Worm (Caenorhabditis elegans) whole organism, L1 larva: ENCODE data around the gene F48F7.3.

Experiments used
- C04F5.9 ChIP-seq: sonication (generic microtip); optimal IDR thresholded peaks from 2 replicates; lab custom pipeline; 2016; ENCODE audit warnings: missing genetic modification characterization, missing compliant biosample characterization
- C16A3.4 ChIP-seq: fragments of 150-350 bp; optimal IDR thresholded peaks from 2 replicates; lab custom pipeline; 2014; ENCODE audit warnings: missing biosample characterization, missing genetic modification characterization
- C34B4.2 ChIP-seq: sonication (generic microtip); optimal IDR thresholded peaks from 2 replicates; lab custom pipeline; 2017; ENCODE audit warnings: mild to moderate bottlenecking, missing genetic modification characterization, missing compliant biosample characterization
- F16B12.6 ChIP-seq: fragments of 150-350 bp; optimal IDR thresholded peaks from 2 replicates; lab custom pipeline; 2014; ENCODE audit warnings: missing biosample characterization, missing genetic modification characterization
- Y116A8C.19 ChIP-seq: sonication (generic microtip); optimal IDR thresholded peaks from 2 replicates; lab custom pipeline; 2016; ENCODE audit warnings: missing compliant biosample characterization, missing genetic modification characterization, borderline replicate concordance
- alr-1 ChIP-seq: fragments of 200-800 bp; sonication (Bioruptor generic); optimal IDR thresholded peaks from 2 replicates; lab custom pipeline; 2018; ENCODE audit warnings: borderline replicate concordance, mild to moderate bottlenecking, missing genetic modification characterization, missing compliant biosample characterization
- blmp-1 ChIP-seq: fragments of 150-350 bp; optimal IDR thresholded peaks from 2 replicates; lab custom pipeline; 2014; ENCODE audit warnings: missing biosample characterization, missing genetic modification characterization
- ceh-8 ChIP-seq: fragments of 200-800 bp; sonication (Bioruptor generic); optimal IDR thresholded peaks from 2 replicates; lab custom pipeline; 2018; ENCODE audit warnings: mild to moderate bottlenecking, missing genetic modification characterization, moderate library complexity, missing compliant biosample characterization
- ceh-90 ChIP-seq: sonication (generic microtip); optimal IDR thresholded peaks from 2 replicates; lab custom pipeline; 2016; ENCODE audit warnings: missing genetic modification characterization, missing compliant biosample characterization
- ces-1 ChIP-seq: fragments of 150-350 bp; optimal IDR thresholded peaks from 2 replicates; lab custom pipeline; 2014; ENCODE audit warnings: missing biosample characterization, missing genetic modification reagents, missing genetic modification characterization
- dsc-1 ChIP-seq: sonication (generic microtip); optimal IDR thresholded peaks from 2 replicates; lab custom pipeline; 2016; ENCODE audit warnings: mild to moderate bottlenecking, missing genetic modification characterization, missing compliant biosample characterization
- efl-1 ChIP-seq, 4 experiments: fragments of 150-350 bp; optimal IDR thresholded peaks in 3 of 4; peaks in 1 of 4; 1 replicate in 1 of 4; 2 replicates in 3 of 4; lab custom pipeline; 2014; ENCODE audit warnings: missing biosample characterization in 2 of 4, missing genetic modification characterization in 2 of 4, missing genetic modification reagents in 2 of 4
- efl-3 ChIP-seq: fragments of 200-800 bp; sonication (Bioruptor generic); optimal IDR thresholded peaks from 2 replicates; lab custom pipeline; 2018; ENCODE audit warnings: mild to moderate bottlenecking, missing genetic modification characterization, missing compliant biosample characterization
- elt-2 ChIP-seq: sonication (generic microtip); optimal IDR thresholded peaks from 2 replicates; lab custom pipeline; 2016; ENCODE audit warnings: missing genetic modification characterization, mild to moderate bottlenecking, inconsistent platforms, missing compliant biosample characterization, missing genetic modification reagents
- elt-3 ChIP-seq, 6 experiments: fragments of 150-350 bp in 1 of 6; sonication (generic microtip); optimal IDR thresholded peaks; 2 replicates each; lab custom pipeline; 2017 to 2018; ENCODE audit warnings: missing biosample characterization in 6 of 6, missing genetic modification characterization in 6 of 6, inconsistent platforms in 1 of 6
- ets-5 ChIP-seq: fragments of 200-800 bp; sonication (Bioruptor generic); IDR thresholded peaks from 2 replicates; pipeline ENCODE4 v1.3.6; 2022; ENCODE audit warnings: missing genetic modification characterization, missing compliant biosample characterization
- fkh-10 ChIP-seq: sonication (generic microtip); optimal IDR thresholded peaks from 2 replicates; lab custom pipeline; 2017; ENCODE audit warnings: missing biosample characterization, missing genetic modification reagents, missing genetic modification characterization
- fkh-4 ChIP-seq: sonication (generic microtip); optimal IDR thresholded peaks from 2 replicates; lab custom pipeline; 2016; ENCODE audit warnings: missing compliant biosample characterization, missing genetic modification characterization, borderline replicate concordance
- fkh-8 ChIP-seq: sonication (generic microtip); optimal IDR thresholded peaks from 2 replicates; lab custom pipeline; 2016; ENCODE audit warnings: mild to moderate bottlenecking, missing genetic modification characterization, missing compliant biosample characterization
- fos-1 ChIP-seq: fragments of 150-350 bp; optimal IDR thresholded peaks from 2 replicates; lab custom pipeline; 2014; ENCODE audit warnings: missing biosample characterization, missing genetic modification characterization
- grh-1 ChIP-seq: fragments of 200-800 bp; sonication (Bioruptor generic); IDR thresholded peaks from 2 replicates; pipeline ENCODE4 v1.3.6; 2022; ENCODE audit warnings: missing genetic modification reagents, missing genetic modification characterization, missing compliant biosample characterization
- hlh-17 ChIP-seq: fragments of 200-800 bp; sonication (Bioruptor generic); optimal IDR thresholded peaks from 2 replicates; lab custom pipeline; 2018; ENCODE audit warnings: missing genetic modification characterization, mild to moderate bottlenecking, missing compliant biosample characterization, moderate library complexity, borderline replicate concordance
- irx-1 ChIP-seq: sonication (generic microtip); optimal IDR thresholded peaks from 2 replicates; lab custom pipeline; 2016; ENCODE audit warnings: missing genetic modification characterization, missing compliant biosample characterization
- isw-1 ChIP-seq: fragments of 200-800 bp; sonication (Bioruptor generic); IDR thresholded peaks from 2 replicates; pipeline ENCODE4 v1.3.6; 2022; ENCODE audit warnings: missing genetic modification characterization, missing compliant biosample characterization
- lin-39 ChIP-seq: fragments of 150-350 bp; optimal IDR thresholded peaks from 2 replicates; lab custom pipeline; 2014; ENCODE audit warnings: missing biosample characterization, missing genetic modification reagents, missing genetic modification characterization
- mab-9 ChIP-seq: fragments of 200-800 bp; sonication (Bioruptor generic); IDR thresholded peaks from 2 replicates; pipeline ENCODE4 v1.3.6; 2022; ENCODE audit warnings: missing genetic modification reagents, missing genetic modification characterization, missing compliant biosample characterization
- mdl-1 ChIP-seq, 2 experiments: fragments of 150-350 bp; optimal IDR thresholded peaks; 2 replicates each; lab custom pipeline; 2014 to 2017; ENCODE audit warnings: missing biosample characterization in 2 of 2, missing genetic modification characterization in 2 of 2, inconsistent platforms in 1 of 2
- mef-2 ChIP-seq: fragments of 150-350 bp; optimal IDR thresholded peaks from 2 replicates; lab custom pipeline; 2014; ENCODE audit warnings: missing biosample characterization, missing genetic modification characterization
- mep-1 ChIP-seq: fragments of 150-350 bp; optimal IDR thresholded peaks from 2 replicates; lab custom pipeline; 2014; ENCODE audit warnings: missing biosample characterization, missing genetic modification characterization
- nhr-11 ChIP-seq: fragments of 150-350 bp; optimal IDR thresholded peaks from 2 replicates; lab custom pipeline; 2014; ENCODE audit warnings: missing biosample characterization, missing genetic modification characterization
- nhr-20 ChIP-seq: sonication (generic microtip); optimal IDR thresholded peaks from 2 replicates; lab custom pipeline; 2016; ENCODE audit warnings: mild to moderate bottlenecking, missing genetic modification characterization, missing compliant biosample characterization
- nhr-28 ChIP-seq: fragments of 150-350 bp; optimal IDR thresholded peaks from 2 replicates; lab custom pipeline; 2014; ENCODE audit warnings: missing biosample characterization, missing genetic modification characterization
- nhr-71 ChIP-seq: sonication (generic microtip); optimal IDR thresholded peaks from 2 replicates; lab custom pipeline; 2016; ENCODE audit warnings: mild to moderate bottlenecking, missing genetic modification characterization, moderate library complexity, missing compliant biosample characterization
- nhr-76 ChIP-seq: sonication (generic microtip); optimal IDR thresholded peaks from 2 replicates; lab custom pipeline; 2017; ENCODE audit warnings: missing biosample characterization, missing genetic modification characterization
- nhr-77 ChIP-seq: fragments of 150-350 bp; optimal IDR thresholded peaks from 2 replicates; lab custom pipeline; 2014; ENCODE audit warnings: missing biosample characterization, missing genetic modification characterization
- nhr-90 ChIP-seq: sonication (generic microtip); optimal IDR thresholded peaks from 2 replicates; lab custom pipeline; 2016; ENCODE audit warnings: mild to moderate bottlenecking, missing genetic modification characterization, missing compliant biosample characterization; ENCODE audit not compliant: poor library complexity
- pag-3 ChIP-seq: sonication (generic microtip); optimal IDR thresholded peaks from 2 replicates; lab custom pipeline; 2017; ENCODE audit warnings: missing genetic modification characterization, mild to moderate bottlenecking, missing compliant biosample characterization, antibody characterized with exemption, borderline replicate concordance; ENCODE audit not compliant: insufficient read depth
- pqm-1 ChIP-seq: sonication (generic microtip); optimal IDR thresholded peaks from 3 replicates; lab custom pipeline; 2017; ENCODE audit warnings: missing biosample characterization, missing genetic modification characterization
- skn-1 ChIP-seq: fragments of 150-350 bp; optimal IDR thresholded peaks from 2 replicates; lab custom pipeline; 2014; ENCODE audit warnings: missing biosample characterization, missing genetic modification characterization
- snpc-4 ChIP-seq: fragments of 150-350 bp; optimal IDR thresholded peaks from 2 replicates; lab custom pipeline; 2014; ENCODE audit warnings: missing biosample characterization, missing genetic modification characterization
- snu-23 ChIP-seq: sonication (generic microtip); optimal IDR thresholded peaks from 2 replicates; lab custom pipeline; 2016; ENCODE audit warnings: missing genetic modification characterization, missing compliant biosample characterization
- sup-37 ChIP-seq: fragments of 200-800 bp; sonication (Bioruptor generic); optimal IDR thresholded peaks from 2 replicates; lab custom pipeline; 2018; ENCODE audit warnings: mild to moderate bottlenecking, missing genetic modification characterization, missing compliant biosample characterization
- tlp-1 ChIP-seq: fragments of 150-350 bp; optimal IDR thresholded peaks from 2 replicates; lab custom pipeline; 2014; ENCODE audit warnings: missing biosample characterization, missing genetic modification characterization
- unc-130 ChIP-seq: fragments of 150-350 bp; optimal IDR thresholded peaks from 2 replicates; lab custom pipeline; 2017; ENCODE audit warnings: missing biosample characterization, missing genetic modification characterization, inconsistent platforms
- vab-15 ChIP-seq: sonication (generic microtip); optimal IDR thresholded peaks from 2 replicates; lab custom pipeline; 2017; ENCODE audit warnings: missing genotype, mild to moderate bottlenecking, missing genetic modification characterization, missing compliant biosample characterization
- zag-1 ChIP-seq: fragments of 150-350 bp; optimal IDR thresholded peaks from 2 replicates; lab custom pipeline; 2014; ENCODE audit warnings: missing biosample characterization, missing genetic modification characterization
- zip-4 ChIP-seq: fragments of 200-800 bp; sonication (Bioruptor generic); optimal IDR thresholded peaks from 2 replicates; lab custom pipeline; 2018; ENCODE audit warnings: mild to moderate bottlenecking, missing genetic modification characterization, moderate library complexity, missing compliant biosample characterization
- ztf-4 ChIP-seq: fragments of 150-350 bp; optimal IDR thresholded peaks from 2 replicates; lab custom pipeline; 2014; ENCODE audit warnings: missing biosample characterization, missing genetic modification characterization

Gene F48F7.3

DNA sequence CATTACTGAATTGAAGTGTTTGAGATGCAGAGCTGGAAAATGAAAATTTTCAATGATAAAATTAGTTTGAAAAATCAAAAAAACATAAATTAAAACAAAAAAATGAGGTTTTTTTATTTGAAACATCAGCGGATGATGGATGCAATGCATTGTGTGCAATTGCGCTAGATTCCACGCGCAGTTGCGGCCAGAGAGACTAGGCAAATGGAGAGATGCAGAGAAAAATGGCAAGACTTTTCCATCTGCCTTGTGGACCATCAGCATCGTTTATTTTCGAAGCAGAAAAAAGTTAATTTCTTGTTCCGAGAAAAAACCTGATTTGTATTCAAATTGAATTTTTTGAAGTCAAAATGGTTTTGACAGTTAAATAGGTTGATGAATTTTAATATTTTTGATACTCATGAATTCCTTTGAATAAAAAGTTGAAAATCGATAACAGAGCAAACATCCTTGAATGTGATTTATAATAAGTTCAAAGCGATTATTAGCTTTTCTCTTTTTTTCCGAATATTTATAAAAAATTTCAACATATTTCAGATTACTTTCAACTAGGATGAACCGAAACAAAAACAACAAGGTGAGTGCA lies 32.6 kb downstream of the F48F7.3 start, which contains the start of the genes C31E10.5 and C31E10.6 (continued):
- TF ChIP-seq ces-1 (GFP tag; lab: Kevin White, UChicago) (no peak), C04F5.9 (tag; lab: Kevin White, UChicago) (no peak), ztf-4 (tag; lab: Kevin White, UChicago) (no peak), dsc-1 (peak; percentile 47), irx-1 (peak; percentile 30), isw-1 (GFP tag; lab: Robert Waterston, UW) (peak; percentile 24), vab-15 (tag; lab: Kevin White, UChicago) (no peak), nhr-20 (peak; percentile 60), tlp-1 (tag; lab: Kevin White, UChicago) (no peak), snpc-4 (peak; percentile 20), hlh-17 (no peak), mab-9 (GFP tag; lab: Robert Waterston, UW) (no peak), efl-3 (GFP tag; lab: Kevin White, UChicago) (no peak), nhr-11 (tag; lab: Kevin White, UChicago) (no peak), C34B4.2 (no peak), lin-39 (tag; lab: Kevin White, UChicago) (no peak), nhr-76 (tag; lab: Kevin White, UChicago) (no peak), snu-23 (GFP tag; lab: Kevin White, UChicago) (peak; percentile 73), nhr-90 (tag; lab: Kevin White, UChicago) (peak; percentile 53), pag-3 (tag; lab: Kevin White, UChicago) (peak; percentile 36), nhr-28 (tag; lab: Kevin White, UChicago) (no peak), fkh-4 (no peak), alr-1 (no peak), zip-4 (GFP tag; lab: Kevin White, UChicago) (no peak), mdl-1 (tag; optimal IDR thresholded peaks at IDR 0.05; lab: Kevin White, UChicago) (peak in 1 of 2 experiments; percentile 28), grh-1 (no peak), mef-2 (no peak), ets-5 (no peak), fos-1 (peak; percentile 4), sup-37 (GFP tag; lab: Kevin White, UChicago) (no peak), fkh-10 (GFP tag; lab: Kevin White, UChicago) (no peak), F16B12.6 (tag; lab: Kevin White, UChicago) (peak; percentile 96), skn-1 (tag; lab: Kevin White, UChicago) (peak; percentile 49), ceh-90 (no peak), ceh-8 (GFP tag; lab: Kevin White, UChicago) (no peak), C16A3.4 (tag; lab: Kevin White, UChicago) (peak; percentile 68), unc-130 (tag; lab: Kevin White, UChicago) (peak; percentile 73), pqm-1 (tag; lab: Kevin White, UChicago) (no peak), Y116A8C.19 (tag; lab: Kevin White, UChicago) (no peak), zag-1 (tag; lab: Kevin White, UChicago) (no peak)

ce11 chrX:14000198-14000748 lies 37.0 kb downstream of the F48F7.3 start:
- TF ChIP-seq nhr-11 (tag; lab: Kevin White, UChicago) (no peak), efl-1 (optimal IDR thresholded peaks at IDR 0.05; lab: Kevin White, UChicago) (no peak), efl-1 (GFP tag; optimal IDR thresholded peaks at IDR 0.05 in 1 of 2; lab: Kevin White, UChicago) (peak in 1 of 2 experiments; percentile 84), snu-23 (GFP tag; lab: Kevin White, UChicago) (peak; percentile 24), mdl-1 (tag; optimal IDR thresholded peaks at IDR 0.05; lab: Kevin White, UChicago) (peak in 1 of 2 experiments; percentile 1), elt-3 (tag; optimal IDR thresholded peaks at IDR 0.05; lab: Kevin White, UChicago) (peak in 5 of 6 experiments; percentile 4 to 66 (median 42)), nhr-20 (peak; percentile 51), fkh-8 (tag; lab: Kevin White, UChicago) (no peak), unc-130 (tag; lab: Kevin White, UChicago) (peak; percentile 32), zip-4 (GFP tag; lab: Kevin White, UChicago) (no peak), blmp-1 (tag; lab: Kevin White, UChicago) (peak; percentile 74), elt-2 (tag; lab: Kevin White, UChicago) (peak; percentile 13), mep-1 (tag; lab: Kevin White, UChicago) (peak; percentile 34), nhr-71 (peak; percentile 2), nhr-77 (tag; lab: Kevin White, UChicago) (no peak)
- TF ChIP-seq, all 84 proteins: peak for 10
